Fruit fly (Drosophila melanogaster) whole organism, embryonic: ENCODE results near the gene CG31195.

Experiments
- Adf1 ChIP-seq: fragments of 200-800 bp; sonication (Bioruptor generic); IDR thresholded peaks from 2 replicates; pipeline ENCODE4 v1.3.6; 2022; ENCODE audit warnings: missing biosample characterization, missing genetic modification characterization
- Aef1 ChIP-seq: fragments of 200-800 bp; sonication (Bioruptor generic); IDR thresholded peaks from 3 replicates; pipeline ENCODE4 v1.3.6; 2022; ENCODE audit warnings: missing biosample characterization, missing genetic modification characterization
- CG10462 ChIP-seq: fragments of 200-800 bp; sonication (Bioruptor generic); optimal IDR thresholded peaks from 2 replicates; lab custom pipeline; 2016; ENCODE audit warnings: missing biosample characterization, missing genetic modification characterization
- CG12299 ChIP-seq: fragments of 200-800 bp; sonication (Bioruptor generic); optimal IDR thresholded peaks from 2 replicates; lab custom pipeline; 2018; ENCODE audit warnings: missing biosample characterization, mild to moderate bottlenecking, missing genetic modification characterization
- CG13775 ChIP-seq: fragments of 200-800 bp; sonication (Bioruptor generic); optimal IDR thresholded peaks from 3 replicates; lab custom pipeline; 2017; ENCODE audit warnings: missing biosample characterization, mild to moderate bottlenecking, missing genetic modification characterization
- CG14965 ChIP-seq: fragments of 200-800 bp; sonication (Bioruptor generic); optimal IDR thresholded peaks from 2 replicates; lab custom pipeline; 2016; ENCODE audit warnings: missing biosample characterization, missing genetic modification characterization, borderline replicate concordance
- CG16815 ChIP-seq: fragments of 200-800 bp; sonication (Bioruptor generic); optimal IDR thresholded peaks from 3 replicates; lab custom pipeline; 2017; ENCODE audit warnings: missing biosample characterization, mild to moderate bottlenecking, missing genetic modification characterization
- CG17912 ChIP-seq: fragments of 200-800 bp; sonication (Bioruptor generic); optimal IDR thresholded peaks from 2 replicates; lab custom pipeline; 2018; ENCODE audit warnings: missing biosample characterization, mild to moderate bottlenecking, missing genetic modification characterization
- CG18262 ChIP-seq: fragments of 200-800 bp; optimal IDR thresholded peaks from 3 replicates; lab custom pipeline; 2019; ENCODE audit warnings: missing biosample characterization, mild to moderate bottlenecking, missing genetic modification characterization, moderate library complexity
- CG1832 ChIP-seq: fragments of 200-800 bp; sonication (Bioruptor generic); optimal IDR thresholded peaks from 2 replicates; lab custom pipeline; 2017; ENCODE audit warnings: missing biosample characterization, mild to moderate bottlenecking, missing genetic modification characterization, inconsistent platforms
- CG2120 ChIP-seq: fragments of 200-800 bp; sonication (Bioruptor generic); optimal IDR thresholded peaks from 3 replicates; lab custom pipeline; 2016; ENCODE audit warnings: missing biosample characterization, missing genetic modification characterization
- CG31224 ChIP-seq: fragments of 200-800 bp; sonication (Bioruptor generic); IDR thresholded peaks from 2 replicates; pipeline ENCODE4 v1.3.6; 2022; ENCODE audit warnings: missing biosample characterization, missing genetic modification characterization
- CG32772 ChIP-seq: fragments of 200-800 bp; sonication (Bioruptor generic); IDR thresholded peaks from 2 replicates; pipeline ENCODE4 v1.3.6; 2022; ENCODE audit warnings: missing biosample characterization, missing genetic modification characterization
- CG3407 ChIP-seq: fragments of 200-800 bp; sonication (Bioruptor generic); optimal IDR thresholded peaks from 2 replicates; lab custom pipeline; 2018; ENCODE audit warnings: missing biosample characterization, mild to moderate bottlenecking, missing genetic modification characterization
- CG5953 ChIP-seq: fragments of 200-800 bp; sonication (Bioruptor generic); IDR thresholded peaks from 2 replicates; pipeline ENCODE4 v1.3.6; 2022; ENCODE audit warnings: missing biosample characterization, missing genetic modification characterization
- CG6813 ChIP-seq: fragments of 200-800 bp; sonication (Bioruptor generic); optimal IDR thresholded peaks from 2 replicates; lab custom pipeline; 2017; ENCODE audit warnings: missing biosample characterization, missing genetic modification characterization, mild to moderate bottlenecking, moderate library complexity, missing genetic modification reagents
- CG7357 ChIP-seq: fragments of 200-800 bp; sonication (Bioruptor generic); IDR thresholded peaks from 3 replicates; pipeline ENCODE4 v1.3.6; 2022; ENCODE audit warnings: missing biosample characterization, missing genetic modification characterization
- CG7745 ChIP-seq: fragments of 200-800 bp; sonication (Bioruptor generic); optimal IDR thresholded peaks from 2 replicates; lab custom pipeline; 2018; ENCODE audit warnings: missing biosample characterization, mild to moderate bottlenecking, missing genetic modification characterization, moderate library complexity
- CG7987 ChIP-seq: fragments of 200-800 bp; sonication (Bioruptor generic); optimal IDR thresholded peaks from 2 replicates; lab custom pipeline; 2018; ENCODE audit warnings: missing biosample characterization, mild to moderate bottlenecking, missing genetic modification characterization, moderate library complexity
- CG8478 ChIP-seq: fragments of >200 bp; optimal IDR thresholded peaks from 2 replicates; lab custom pipeline; 2018
- CG9932 ChIP-seq: fragments of 200-800 bp; sonication (Bioruptor generic); IDR thresholded peaks from 2 replicates; pipeline ENCODE4 v1.3.6; 2022; ENCODE audit warnings: missing biosample characterization, missing genetic modification characterization
- CkIIα-i1 ChIP-seq: fragments of 200-800 bp; sonication (Bioruptor generic); IDR thresholded peaks from 2 replicates; pipeline ENCODE4 v1.3.6; 2022; ENCODE audit warnings: missing biosample characterization, missing genetic modification characterization
- Dad ChIP-seq: fragments of 200-800 bp; sonication (Bioruptor generic); optimal IDR thresholded peaks from 3 replicates; lab custom pipeline; 2016; ENCODE audit warnings: missing biosample characterization, missing genetic modification characterization
- Dbx ChIP-seq: fragments of 200-800 bp; sonication (Bioruptor generic); IDR thresholded peaks from 3 replicates; pipeline ENCODE4 v1.3.6; 2022; ENCODE audit warnings: missing biosample characterization, missing genetic modification characterization
- Dfd ChIP-seq, 2 experiments: fragments of >200 bp; optimal IDR thresholded peaks; 2 replicates each; lab custom pipeline; 2017; ENCODE audit warnings: missing biosample characterization in 2 of 2, missing genetic modification characterization in 2 of 2
- Dp ChIP-seq: fragments of 200-800 bp; sonication (Bioruptor generic); optimal IDR thresholded peaks from 2 replicates; lab custom pipeline; 2018; ENCODE audit warnings: missing biosample characterization, mild to moderate bottlenecking, missing genetic modification characterization, moderate library complexity
- ERR ChIP-seq: fragments of 200-800 bp; sonication (Bioruptor generic); optimal IDR thresholded peaks from 2 replicates; lab custom pipeline; 2016; ENCODE audit warnings: missing biosample characterization, missing genetic modification characterization
- Ets65A ChIP-seq: fragments of 200-800 bp; sonication (Bioruptor generic); peaks from one replicate; lab custom pipeline; 2016; ENCODE audit warnings: missing biosample characterization, missing genetic modification characterization
- HLHmδ ChIP-seq: fragments of 200-800 bp; sonication (Bioruptor generic); optimal IDR thresholded peaks from 2 replicates; lab custom pipeline; 2018; ENCODE audit warnings: missing biosample characterization, mild to moderate bottlenecking, missing genetic modification characterization, moderate library complexity
- Lim3 ChIP-seq: fragments of 200-800 bp; sonication (Bioruptor generic); IDR thresholded peaks from 2 replicates; pipeline ENCODE4 v1.3.6; 2022; ENCODE audit warnings: missing biosample characterization, missing genetic modification characterization
- Mes4 ChIP-seq: fragments of 200-800 bp; sonication (Bioruptor generic); optimal IDR thresholded peaks from 2 replicates; lab custom pipeline; 2016; ENCODE audit warnings: missing biosample characterization, missing genetic modification characterization
- PHDP ChIP-seq: fragments of 200-800 bp; sonication (Bioruptor generic); optimal IDR thresholded peaks from 3 replicates; lab custom pipeline; 2018; ENCODE audit warnings: missing biosample characterization, mild to moderate bottlenecking, missing genetic modification characterization, moderate library complexity
- Xrp1 ChIP-seq: fragments of 200-800 bp; sonication (Bioruptor generic); IDR thresholded peaks from 2 replicates; pipeline ENCODE4 v1.3.6; 2022; ENCODE audit warnings: missing biosample characterization, missing genetic modification characterization
- amos ChIP-seq: fragments of 200-800 bp; sonication (Bioruptor generic); IDR thresholded peaks from 2 replicates; pipeline ENCODE4 v1.3.6; 2022; ENCODE audit warnings: missing biosample characterization, missing genetic modification characterization; ENCODE audit not compliant: partially characterized antibody
- az2 ChIP-seq: fragments of 200-800 bp; sonication (Bioruptor generic); optimal IDR thresholded peaks from 3 replicates; lab custom pipeline; 2016; ENCODE audit warnings: missing biosample characterization, missing genetic modification characterization
- crc ChIP-seq: fragments of 200-800 bp; sonication (Bioruptor generic); optimal IDR thresholded peaks from 2 replicates; lab custom pipeline; 2016; ENCODE audit warnings: missing biosample characterization, missing genetic modification characterization
- dati ChIP-seq: fragments of 200-800 bp; sonication (Bioruptor generic); IDR thresholded peaks from 2 replicates; pipeline ENCODE4 v1.3.6; 2022; ENCODE audit warnings: missing biosample characterization, missing genetic modification characterization
- hth ChIP-seq: fragments of >200 bp; optimal IDR thresholded peaks from 2 replicates; lab custom pipeline; 2017; ENCODE audit warnings: inconsistent platforms
- inv ChIP-seq: fragments of 200-800 bp; sonication (Bioruptor generic); IDR thresholded peaks from 2 replicates; pipeline ENCODE4 v1.3.6; 2022; ENCODE audit warnings: missing biosample characterization, missing genetic modification characterization; ENCODE audit not compliant: partially characterized antibody
- jumu ChIP-seq: fragments of 200-800 bp; sonication (Bioruptor generic); optimal IDR thresholded peaks from 3 replicates; lab custom pipeline; 2016; ENCODE audit warnings: missing biosample characterization, missing genetic modification characterization
- lov ChIP-seq, 2 experiments: fragments of 200-800 bp in 1 of 2; fragments of >200 bp in 1 of 2; sonication (Bioruptor generic) in 1 of 2; IDR thresholded peaks in 1 of 2; optimal IDR thresholded peaks in 1 of 2; 2 replicates in 1 of 2; 3 replicates in 1 of 2; pipeline versions ENCODE4 v1.3.6 to Lab custom; 2017 to 2022; ENCODE audit warnings: missing biosample characterization in 1 of 2, missing genetic modification characterization in 1 of 2
- onecut ChIP-seq: fragments of 200-800 bp; sonication (Bioruptor generic); IDR thresholded peaks from 2 replicates; pipeline ENCODE4 v1.3.6; 2022; ENCODE audit warnings: missing biosample characterization, missing genetic modification characterization
- sc ChIP-seq, 3 experiments: fragments of >200 bp in 2 of 3; fragments of 200-800 bp in 1 of 3; sonication (Bioruptor generic) in 1 of 3; optimal IDR thresholded peaks; 2 replicates in 2 of 3; 3 replicates in 1 of 3; lab custom pipeline; 2017; ENCODE audit warnings: mild to moderate bottlenecking in 1 of 3, missing biosample characterization in 1 of 3, missing genetic modification characterization in 1 of 3, missing genetic modification reagents in 1 of 3
- sens-2 ChIP-seq: fragments of 200-800 bp; sonication (Bioruptor generic); IDR thresholded peaks from 2 replicates; pipeline ENCODE4 v1.3.6; 2022; ENCODE audit warnings: missing biosample characterization, missing genetic modification characterization
- vnd ChIP-seq: fragments of 200-800 bp; sonication (Bioruptor generic); IDR thresholded peaks from 3 replicates; pipeline ENCODE4 v1.3.6; 2022; ENCODE audit warnings: missing biosample characterization, missing genetic modification characterization; ENCODE audit not compliant: partially characterized antibody
- z ChIP-seq: fragments of 200-800 bp; sonication (Bioruptor generic); IDR thresholded peaks from 3 replicates; pipeline ENCODE4 v1.3.6; 2022; ENCODE audit warnings: missing biosample characterization, missing genetic modification characterization

Gene CG31195

dm6 chr3R:20756429-20756828 lies 5.7 kb downstream of the CG31195 start, which contains the start of gene Syp:
TSS of gene Syp (plus strand) at chr3R:20756729.
- TF ChIP-seq CG12299 (no peak), dati (GFP tag; lab: Robert Waterston, UW) (no peak), inv (GFP tag; lab: Robert Waterston, UW) (no peak), vnd (GFP tag; lab: Robert Waterston, UW) (no peak), CG7745 (tag; lab: Kevin White, UChicago) (no peak), amos (GFP tag; lab: Robert Waterston, UW) (no peak), Dbx (no peak), CG16815 (no peak), Mes4 (GFP tag; lab: Kevin White, UChicago) (no peak), PHDP (tag; lab: Kevin White, UChicago) (no peak), Aef1 (GFP tag; lab: Robert Waterston, UW) (no peak), CG7357 (GFP tag; lab: Robert Waterston, UW) (no peak), sc (optimal IDR thresholded peaks at IDR 0.05; lab: Kevin White, UChicago) (no peak), sc (GFP tag; optimal IDR thresholded peaks at IDR 0.05; lab: Kevin White, UChicago) (no peak), Xrp1 (no peak), jumu (GFP tag; lab: Kevin White, UChicago) (no peak), Adf1 (GFP tag; lab: Robert Waterston, UW) (no peak)
- TF ChIP-seq, all 482 proteins: peak for 0

dm6 chr3R:20754991-20755390 lies 7.2 kb downstream of the CG31195 start:
- no peak for TF ChIP-seq CG13775 (GFP tag; lab: Kevin White, UChicago)
- 0 out of 2 replicates have a peak, but pooled peaks have one; percentile 13 for TF ChIP-seq CG9932
- TF ChIP-seq Dfd (GFP tag; optimal IDR thresholded peaks at IDR 0.05; lab: Kevin White, UChicago), result peak in 1 of 2 experiments; percentile 54
- 0 out of 2 replicates have a peak, but pooled peaks have one; percentile 5 for TF ChIP-seq CG32772 (GFP tag; lab: Robert Waterston, UW)
- no peak for TF ChIP-seq Lim3 (GFP tag; lab: Robert Waterston, UW)
- TF ChIP-seq, all 482 proteins: peak for 3

- peak; percentile 92 for TF ChIP-seq Ets65A
- TF ChIP-seq CG8478 (lab: Kevin White, UChicago), result peak; percentile 9
- no peak for TF ChIP-seq ERR (GFP tag; lab: Kevin White, UChicago)
Observed at dm6 chr3R:20749536-20749935, 12.6 kb downstream of the CG31195 start.

dm6 chr3R:20748974-20749373 lies 13.2 kb downstream of the CG31195 start, which contains the start of gene Prosalpha4T1:
TSS of gene Prosalpha4T1 (minus strand) at chr3R:20749074.
- TF ChIP-seq crc (no peak), CG7987 (GFP tag; lab: Kevin White, UChicago) (no peak), hth (lab: Kevin White, UChicago) (no peak), CG31224 (no peak), CG14965 (no peak), Dad (GFP tag; lab: Kevin White, UChicago) (no peak), onecut (no peak)

dm6 chr3R:20745238-20745637 lies 16.9 kb downstream of the CG31195 start, which contains the start of gene CG31200:
TSS of gene CG31200 (minus strand) at chr3R:20745338.
- no peak for TF ChIP-seq HLHmδ
- TF ChIP-seq CG1832, result no peak
- no peak for TF ChIP-seq CG10462 (GFP tag; lab: Kevin White, UChicago)
- no peak for TF ChIP-seq CG18262 (tag; lab: Kevin White, UChicago)
- no peak for TF ChIP-seq CG13775 (GFP tag; lab: Kevin White, UChicago)
- no peak for TF ChIP-seq CG6813
- no peak for TF ChIP-seq CG17912 (GFP tag; lab: Kevin White, UChicago)
- TF ChIP-seq z (GFP tag; lab: Robert Waterston, UW), result no peak
- TF ChIP-seq CkIIα-i1, result no peak
- TF ChIP-seq Dp (GFP tag; lab: Kevin White, UChicago), result no peak
- TF ChIP-seq CG5953 (GFP tag; lab: Robert Waterston, UW), result no peak
- no peak for TF ChIP-seq CG2120
- TF ChIP-seq CG32772 (GFP tag; lab: Robert Waterston, UW), result no peak
- no peak for TF ChIP-seq CG3407
- no peak for TF ChIP-seq az2
- no peak for TF ChIP-seq sens-2
- TF ChIP-seq lov (optimal IDR thresholded peaks at IDR 0.05; lab: Kevin White, UChicago), result no peak
- no peak for TF ChIP-seq lov (GFP tag; IDR thresholded peaks at IDR 0.05; lab: Robert Waterston, UW)
- TF ChIP-seq, all 482 proteins: peak for 0
